Fruit fly (Drosophila melanogaster): ENCODE measurements around the gene CG12075.

CG12075 gene

dm6 chrX:8906805-8907546 is 68.9 kb downstream of the CG12075 start, which contains the start of gene rdgA (continued):
- TF ChIP-seq tai (GFP tag; optimal IDR thresholded peaks at IDR 0.05) = no peak
- peak; percentile 13 for TF ChIP-seq Hnf4 (GFP tag; optimal IDR thresholded peaks at IDR 0.05)
- TF ChIP-seq dl (GFP tag; optimal IDR thresholded peaks at IDR 0.05; ENCODE audit: insufficient read depth in 1 of 2, partially characterized antibody in 2 of 2) = no peak
- TF ChIP-seq CG32264 (GFP tag; optimal IDR thresholded peaks at IDR 0.05) = no peak
- no peak for TF ChIP-seq psq (GFP tag; optimal IDR thresholded peaks at IDR 0.05)
- TF ChIP-seq Hr83 (GFP tag; optimal IDR thresholded peaks at IDR 0.05; ENCODE audit: poor library complexity, severe bottlenecking) = no peak
- no peak for TF ChIP-seq CrebA (GFP tag; optimal IDR thresholded peaks at IDR 0.05; ENCODE audit: borderline replicate concordance)

- no peak for TF ChIP-seq Dif (GFP tag; optimal IDR thresholded peaks at IDR 0.05; ENCODE audit: partially characterized antibody)
- TF ChIP-seq Hnf4 (GFP tag; optimal IDR thresholded peaks at IDR 0.05) = no peak
- TF ChIP-seq Sp1 (GFP tag; optimal IDR thresholded peaks at IDR 0.05) = no peak
- TF ChIP-seq brk (GFP tag; optimal IDR thresholded peaks at IDR 0.05) = no peak
- TF ChIP-seq Hr78 (GFP tag; optimal IDR thresholded peaks at IDR 0.05) = no peak
Observed at dm6 chrX:8907547-8907813, 69.4 kb downstream of the CG12075 start.

dm6 chrX:8908137-8908536 is 70.0 kb downstream of the CG12075 start:
- TF ChIP-seq br (GFP tag; optimal IDR thresholded peaks at IDR 0.05) (no peak), dsf (GFP tag; optimal IDR thresholded peaks at IDR 0.05; ENCODE audit: borderline replicate concordance) (no peak), Sp1 (GFP tag; optimal IDR thresholded peaks at IDR 0.05) (no peak), Rel (GFP tag; optimal IDR thresholded peaks at IDR 0.05) (no peak), Rel (tag; optimal IDR thresholded peaks at IDR 0.05) (no peak), N (GFP tag; optimal IDR thresholded peaks at IDR 0.05) (no peak), Abd-B (GFP tag; optimal IDR thresholded peaks at IDR 0.05) (no peak), Mio (GFP tag; optimal IDR thresholded peaks at IDR 0.05) (no peak), rgr (GFP tag; optimal IDR thresholded peaks at IDR 0.05) (no peak), GATAd (GFP tag; optimal IDR thresholded peaks at IDR 0.05) (no peak), psq (GFP tag; optimal IDR thresholded peaks at IDR 0.05) (no peak)

dm6 chrX:8911878-8912277 is 73.8 kb downstream of the CG12075 start:
- no peak for TF ChIP-seq dmrt93B (GFP tag; optimal IDR thresholded peaks at IDR 0.05)
